Worm (Caenorhabditis elegans): Measurements from ENCODE around the gene rps-25.

- TF ChIP-seq him-1 (tag; optimal IDR thresholded peaks at IDR 0.05) (no peak), dao-5 (tag; optimal IDR thresholded peaks at IDR 0.05) (no peak)
Observed at ce11 chrIV:5915152-5915551, 32.3 kb downstream of the rps-25 start.
